2 worm cellular contexts compared by ENCODE assay signal in the genomic region with DNA sequence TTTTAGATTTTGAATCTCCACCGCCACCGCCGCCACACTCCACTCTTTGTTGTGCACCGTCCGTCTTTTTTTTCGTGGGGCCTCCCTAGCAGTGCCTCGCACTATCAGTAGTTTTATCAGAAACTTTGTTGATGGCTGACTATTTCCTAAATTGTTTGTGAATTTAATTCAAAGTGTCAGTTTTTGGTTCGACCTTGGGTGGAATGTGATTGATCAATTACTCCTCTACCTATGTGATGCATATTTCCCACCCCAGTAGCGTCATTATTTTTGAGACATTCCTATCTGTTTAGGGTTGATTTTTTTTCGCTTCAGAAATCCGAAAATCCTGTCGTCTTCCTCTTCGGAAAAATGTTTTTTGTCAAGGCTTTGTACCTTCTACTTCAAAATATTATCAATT.
TF ChIP-seq lines count a peak whose summit lies in the region.

No protein-coding gene starts in this region.

TF ChIP-seq in whole organism, L1 larva, 84 proteins besides CTCF, POLR2A, EP300 and RAD21 (continued from another document):
- TF ChIP-seq lsy-2 (tag; optimal IDR thresholded peaks at IDR 0.05; lab: Kevin White, UChicago) = peak in 1 of 2 experiments; percentile 8
- no peak for TF ChIP-seq unc-30 (tag; optimal IDR thresholded peaks at IDR 0.05; lab: Kevin White, UChicago)

TF ChIP-seq in whole organism, L2 larva, 48 proteins besides CTCF, POLR2A, EP300 and RAD21 (continued from another document):
- TF ChIP-seq unc-62 (GFP tag; optimal IDR thresholded peaks at IDR 0.05; lab: Kevin White, UChicago) (no peak), unc-39 (tag; optimal IDR thresholded peaks at IDR 0.05; lab: Kevin White, UChicago) (no peak)
